Fruit fly (Drosophila melanogaster): Measurements from ENCODE around the gene Tgs1.

Gene Tgs1

DNA sequence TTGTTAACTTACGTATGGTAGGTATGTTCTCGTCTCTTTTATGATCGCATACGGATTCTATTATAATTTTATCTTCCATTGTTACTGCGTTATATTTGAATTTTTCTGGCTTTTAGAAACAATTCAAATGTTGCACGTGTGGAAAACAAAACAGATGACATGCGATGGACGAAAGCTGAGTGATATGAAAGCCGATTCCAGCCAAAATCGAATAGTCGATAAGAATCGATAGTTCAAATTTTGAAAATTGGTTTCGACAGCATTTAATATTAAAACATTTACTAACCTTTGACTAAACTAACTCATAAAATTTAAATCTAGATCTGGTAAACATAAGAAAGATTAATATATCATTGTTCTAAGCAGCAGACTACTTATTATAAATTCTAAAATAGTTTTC, 46.2 kb downstream of the Tgs1 start, which contains the start of gene Polr1E (continued):
- peak; percentile 62 for TF ChIP-seq unc-4 (GFP tag; IDR thresholded peaks at IDR 0.05; ENCODE audit: partially characterized antibody)
- TF ChIP-seq Sry-δ (GFP tag; optimal IDR thresholded peaks at IDR 0.05) = peak; percentile 59
- peak; percentile 37 for TF ChIP-seq CG30020 (tag; optimal IDR thresholded peaks at IDR 0.05)
- TF ChIP-seq CTCF (GFP tag; optimal IDR thresholded peaks at IDR 0.05) = no peak
- no peak for TF ChIP-seq CG7556 (GFP tag; optimal IDR thresholded peaks at IDR 0.05)
- TF ChIP-seq nmo (GFP tag; optimal IDR thresholded peaks at IDR 0.05) = peak; percentile 39
- TF ChIP-seq ems (GFP tag; optimal IDR thresholded peaks at IDR 0.05) = peak; percentile 19
- peak; percentile 60 for TF ChIP-seq trem (tag; optimal IDR thresholded peaks at IDR 0.05)
- peak; percentile 26; the same call in 1 of the 2 replicates for TF ChIP-seq chm (GFP tag; IDR thresholded peaks at IDR 0.05)
- no peak for TF ChIP-seq al (GFP tag; IDR thresholded peaks at IDR 0.05)
- no peak for TF ChIP-seq CG2889 (GFP tag; IDR thresholded peaks at IDR 0.05)
- TF ChIP-seq eve (GFP tag; optimal IDR thresholded peaks at IDR 0.05) = no peak
- peak; percentile 57 for TF ChIP-seq gro (GFP tag; optimal IDR thresholded peaks at IDR 0.05)
- TF ChIP-seq ase (GFP tag; IDR thresholded peaks at IDR 0.05) = no peak
- TF ChIP-seq CG12391 (tag; optimal IDR thresholded peaks at IDR 0.05) = peak; percentile 18
- TF ChIP-seq CG18011 (GFP tag; optimal IDR thresholded peaks at IDR 0.05) = peak; percentile 99
- TF ChIP-seq CG7963 (GFP tag; IDR thresholded peaks at IDR 0.05; ENCODE audit: partially characterized antibody) = peak; percentile 67; the same call in 2 of the 3 replicates
- TF ChIP-seq CG13894 (tag; optimal IDR thresholded peaks at IDR 0.05) = no peak
- TF ChIP-seq nom (GFP tag; optimal IDR thresholded peaks at IDR 0.05) = no peak
- peak; percentile 72 for TF ChIP-seq Dll (GFP tag; IDR thresholded peaks at IDR 0.05; ENCODE audit: partially characterized antibody)
- TF ChIP-seq CG15601 (tag; optimal IDR thresholded peaks at IDR 0.05) = peak; percentile 0
- no peak for TF ChIP-seq pnt (GFP tag; optimal IDR thresholded peaks at IDR 0.05)
- TF ChIP-seq CG13624 (GFP tag; optimal IDR thresholded peaks at IDR 0.05) = peak; percentile 13
- no peak for TF ChIP-seq Dip3 (GFP tag; optimal IDR thresholded peaks at IDR 0.05)
- no peak for TF ChIP-seq Deaf1 (tag; optimal IDR thresholded peaks at IDR 0.05)
- TF ChIP-seq CG11504 (tag; optimal IDR thresholded peaks at IDR 0.05) = peak; percentile 70
- no peak for TF ChIP-seq wek (GFP tag; optimal IDR thresholded peaks at IDR 0.05)
- TF ChIP-seq CG2116 (GFP tag; optimal IDR thresholded peaks at IDR 0.05) = peak; percentile 65
- peak; percentile 63; the same call in 1 of the 3 replicates for TF ChIP-seq CG2199 (GFP tag; IDR thresholded peaks at IDR 0.05)
- TF ChIP-seq fru (optimal IDR thresholded peaks at IDR 0.05) = no peak
- TF ChIP-seq cad (GFP tag; optimal IDR thresholded peaks at IDR 0.05) = no peak
- no peak for TF ChIP-seq CG31388 (GFP tag; optimal IDR thresholded peaks at IDR 0.05)
- TF ChIP-seq HLH3B (GFP tag; IDR thresholded peaks at IDR 0.05) = no peak
- peak; percentile 8 for TF ChIP-seq CrebB (tag; optimal IDR thresholded peaks at IDR 0.05)
- TF ChIP-seq Ets97D (GFP tag; optimal IDR thresholded peaks at IDR 0.05) = peak; percentile 76
- no peak for TF ChIP-seq ham (GFP tag; IDR thresholded peaks at IDR 0.05)
- TF ChIP-seq croc (GFP tag; conservative IDR thresholded peaks at IDR 0.05) = no peak
- TF ChIP-seq danr (GFP tag; IDR thresholded peaks at IDR 0.05) = no peak
- peak; percentile 49 for TF ChIP-seq twi (tag; optimal IDR thresholded peaks at IDR 0.05)
- TF ChIP-seq klu (GFP tag; IDR thresholded peaks at IDR 0.05) = no peak
- TF ChIP-seq pzg (GFP tag; optimal IDR thresholded peaks at IDR 0.05) = peak; percentile 87
- no peak for TF ChIP-seq CG12299 (tag; optimal IDR thresholded peaks at IDR 0.05)
- TF ChIP-seq dan (GFP tag; IDR thresholded peaks at IDR 0.05) = no peak
- TF ChIP-seq CG8924 (tag; optimal IDR thresholded peaks at IDR 0.05) = peak; percentile 12
- TF ChIP-seq Mrtf (GFP tag; IDR thresholded peaks at IDR 0.05) = no peak
- TF ChIP-seq Side (GFP tag; optimal IDR thresholded peaks at IDR 0.05) = no peak
- TF ChIP-seq GATAe (GFP tag; conservative IDR thresholded peaks at IDR 0.05) = no peak
- no peak for TF ChIP-seq CG17912 (GFP tag; optimal IDR thresholded peaks at IDR 0.05)
- no peak for TF ChIP-seq CG1647 (GFP tag; optimal IDR thresholded peaks at IDR 0.05)
- TF ChIP-seq CG8388 (GFP tag; optimal IDR thresholded peaks at IDR 0.05) = no peak
- no peak for TF ChIP-seq jumu (GFP tag; optimal IDR thresholded peaks at IDR 0.05)
- peak; percentile 45 for TF ChIP-seq B-H2 (GFP tag; optimal IDR thresholded peaks at IDR 0.05)
- no peak for TF ChIP-seq slbo (GFP tag; IDR thresholded peaks at IDR 0.05)
